Fruit fly (Drosophila melanogaster) whole organism, prepupa: ENCODE data around the gene PGAP2.
A peak's percentile ranks its signal among the peaks of the same experiment; 100 is the strongest.

Source experiments
- Blimp-1 ChIP-seq: fragments of 200-800 bp; sonication (Bioruptor generic); optimal IDR thresholded peaks from 3 replicates; lab custom pipeline; 2017; ENCODE audit warnings: missing biosample characterization, missing genetic modification characterization, mild to moderate bottlenecking, moderate library complexity, missing genetic modification reagents
- CG10631 ChIP-seq: fragments of 200-800 bp; sonication (Bioruptor generic); optimal IDR thresholded peaks from 2 replicates; lab custom pipeline; 2016; ENCODE audit warnings: missing biosample characterization, missing genetic modification characterization
- CG10669 ChIP-seq: fragments of 200-800 bp; sonication (Bioruptor generic); optimal IDR thresholded peaks from 3 replicates; lab custom pipeline; 2018; ENCODE audit warnings: missing biosample characterization, mild to moderate bottlenecking, missing genetic modification characterization, moderate library complexity
- CG11294 ChIP-seq: fragments of 200-800 bp; sonication (Bioruptor generic); IDR thresholded peaks from 2 replicates; pipeline ENCODE4 v1.3.6; 2022; ENCODE audit warnings: missing biosample characterization, missing genetic modification characterization
- CG11762 ChIP-seq: fragments of 200-800 bp; sonication (Bioruptor generic); optimal IDR thresholded peaks from 3 replicates; lab custom pipeline; 2016; ENCODE audit warnings: missing biosample characterization, missing genetic modification characterization; ENCODE audit not compliant: insufficient read depth
- CG11902 ChIP-seq: fragments of 200-800 bp; sonication (Bioruptor generic); optimal IDR thresholded peaks from 3 replicates; lab custom pipeline; 2016; ENCODE audit warnings: missing biosample characterization, missing genetic modification characterization
- CG1621 ChIP-seq: fragments of 200-800 bp; sonication (Bioruptor generic); optimal IDR thresholded peaks from 3 replicates; lab custom pipeline; 2018; ENCODE audit warnings: missing biosample characterization, mild to moderate bottlenecking, missing genetic modification characterization
- CG31627 ChIP-seq: fragments of 200-800 bp; sonication (Bioruptor generic); optimal IDR thresholded peaks from 3 replicates; lab custom pipeline; 2016; ENCODE audit warnings: missing biosample characterization, missing genetic modification characterization
- CG32006 ChIP-seq: fragments of 200-800 bp; sonication (Bioruptor generic); optimal IDR thresholded peaks from 3 replicates; lab custom pipeline; 2017; ENCODE audit warnings: missing biosample characterization, mild to moderate bottlenecking, missing genetic modification characterization
- CG34406 ChIP-seq: fragments of 200-800 bp; sonication (Bioruptor generic); optimal IDR thresholded peaks from 3 replicates; lab custom pipeline; 2016; ENCODE audit warnings: missing biosample characterization, missing genetic modification characterization
- CG6163 ChIP-seq: fragments of 200-800 bp; sonication (Bioruptor generic); IDR thresholded peaks from 3 replicates; pipeline ENCODE4 v1.3.6; 2022; ENCODE audit warnings: missing biosample characterization, missing genetic modification characterization
- CG6276 ChIP-seq: fragments of 200-800 bp; sonication (Bioruptor generic); optimal IDR thresholded peaks from 2 replicates; lab custom pipeline; 2017; ENCODE audit warnings: missing biosample characterization, mild to moderate bottlenecking, missing genetic modification characterization
- CG6808 ChIP-seq: fragments of 200-800 bp; sonication (Bioruptor generic); optimal IDR thresholded peaks from 3 replicates; lab custom pipeline; 2017; ENCODE audit warnings: missing biosample characterization, missing genetic modification characterization, mild to moderate bottlenecking, moderate library complexity, missing genetic modification reagents
- CG6854 ChIP-seq: fragments of 200-800 bp; sonication (Bioruptor generic); optimal IDR thresholded peaks from 2 replicates; lab custom pipeline; 2017; ENCODE audit warnings: missing biosample characterization, mild to moderate bottlenecking, missing genetic modification characterization
- CG8119 ChIP-seq: fragments of 200-800 bp; sonication (Bioruptor generic); IDR thresholded peaks from 3 replicates; pipeline ENCODE4 v1.3.6; 2022; ENCODE audit warnings: missing biosample characterization, missing genetic modification characterization
- CG9139 ChIP-seq: fragments of 200-800 bp; sonication (Bioruptor generic); optimal IDR thresholded peaks from 3 replicates; lab custom pipeline; 2017; ENCODE audit warnings: missing biosample characterization, mild to moderate bottlenecking, missing genetic modification characterization
- Eip75B ChIP-seq: fragments of 200-800 bp; sonication (Bioruptor generic); optimal IDR thresholded peaks from 3 replicates; lab custom pipeline; 2016; ENCODE audit warnings: missing biosample characterization, missing genetic modification characterization
- Eip78C ChIP-seq: fragments of 200-800 bp; sonication (Bioruptor generic); peaks from one replicate; lab custom pipeline; 2016; ENCODE audit warnings: missing biosample characterization, missing genetic modification characterization
- Eip93F ChIP-seq: fragments of 200-800 bp; sonication (Bioruptor generic); optimal IDR thresholded peaks from 2 replicates; lab custom pipeline; 2016; ENCODE audit warnings: missing biosample characterization, mild to moderate bottlenecking, missing genetic modification characterization
- Ets96B ChIP-seq: fragments of 200-800 bp; optimal IDR thresholded peaks from 2 replicates; lab custom pipeline; 2019; ENCODE audit warnings: missing biosample characterization, mild to moderate bottlenecking, missing genetic modification characterization, moderate library complexity
- Gug ChIP-seq: fragments of 200-800 bp; sonication (Bioruptor generic); IDR thresholded peaks from 2 replicates; pipeline ENCODE4 v1.3.6; 2022; ENCODE audit warnings: missing biosample characterization, missing genetic modification characterization
- Hr39 ChIP-seq: fragments of 200-800 bp; sonication (Bioruptor generic); optimal IDR thresholded peaks from 2 replicates; lab custom pipeline; 2016; ENCODE audit warnings: missing biosample characterization, missing genetic modification characterization
- Hr4 ChIP-seq: fragments of 200-800 bp; sonication (Bioruptor generic); optimal IDR thresholded peaks from 3 replicates; lab custom pipeline; 2016; ENCODE audit warnings: missing biosample characterization, missing genetic modification characterization
- Lpt ChIP-seq: fragments of 200-800 bp; sonication (Bioruptor generic); optimal IDR thresholded peaks from 3 replicates; lab custom pipeline; 2016; ENCODE audit warnings: missing biosample characterization, missing genetic modification characterization
- OdsH ChIP-seq: fragments of 200-800 bp; sonication (Bioruptor generic); optimal IDR thresholded peaks from 3 replicates; lab custom pipeline; 2016; ENCODE audit warnings: missing biosample characterization, missing genetic modification characterization
- Smox ChIP-seq: fragments of 200-800 bp; sonication (Bioruptor generic); optimal IDR thresholded peaks from 3 replicates; lab custom pipeline; 2016; ENCODE audit warnings: missing biosample characterization, missing genetic modification characterization
- Sox102F ChIP-seq: fragments of 200-800 bp; sonication (Bioruptor generic); optimal IDR thresholded peaks from 2 replicates; lab custom pipeline; 2016; ENCODE audit warnings: missing biosample characterization, mild to moderate bottlenecking, missing genetic modification characterization
- Sox15 ChIP-seq: fragments of 200-800 bp; sonication (Bioruptor generic); optimal IDR thresholded peaks from 3 replicates; lab custom pipeline; 2016; ENCODE audit warnings: missing biosample characterization, missing genetic modification characterization
- achi ChIP-seq: fragments of 200-800 bp; sonication (Bioruptor generic); optimal IDR thresholded peaks from 3 replicates; lab custom pipeline; 2016; ENCODE audit warnings: missing biosample characterization, missing genetic modification characterization
- cyc ChIP-seq: fragments of 200-800 bp; sonication (Bioruptor generic); optimal IDR thresholded peaks from 3 replicates; lab custom pipeline; 2016; ENCODE audit warnings: missing biosample characterization, missing genetic modification characterization
- dsx ChIP-seq: fragments of 200-800 bp; optimal IDR thresholded peaks from 3 replicates; lab custom pipeline; 2019; ENCODE audit warnings: missing biosample characterization, mild to moderate bottlenecking, missing genetic modification characterization, moderate library complexity; ENCODE audit not compliant: poor library complexity, severe bottlenecking
- eg ChIP-seq: fragments of 200-800 bp; sonication (Bioruptor generic); IDR thresholded peaks from 3 replicates; pipeline ENCODE4 v1.3.6; 2022; ENCODE audit warnings: missing biosample characterization, missing genetic modification characterization
- esn ChIP-seq: fragments of 200-800 bp; sonication (Bioruptor generic); optimal IDR thresholded peaks from 2 replicates; lab custom pipeline; 2016; ENCODE audit warnings: missing biosample characterization, mild to moderate bottlenecking, missing genetic modification characterization, moderate library complexity
- fd59A ChIP-seq: fragments of 200-800 bp; sonication (Bioruptor generic); optimal IDR thresholded peaks from 2 replicates; lab custom pipeline; 2017; ENCODE audit warnings: missing biosample characterization, mild to moderate bottlenecking, missing genetic modification characterization, missing genetic modification reagents
- fd85E ChIP-seq: fragments of 200-800 bp; sonication (Bioruptor generic); optimal IDR thresholded peaks from 3 replicates; lab custom pipeline; 2016; ENCODE audit warnings: missing biosample characterization, missing genetic modification characterization
- fkh ChIP-seq: fragments of 200-800 bp; sonication (Bioruptor generic); optimal IDR thresholded peaks from 3 replicates; lab custom pipeline; 2017; ENCODE audit warnings: missing biosample characterization, mild to moderate bottlenecking, missing genetic modification characterization, moderate library complexity
- lz ChIP-seq: fragments of 200-800 bp; sonication (Bioruptor generic); optimal IDR thresholded peaks from 3 replicates; lab custom pipeline; 2016; ENCODE audit warnings: missing biosample characterization, missing genetic modification characterization
- net ChIP-seq: fragments of 200-800 bp; sonication (Bioruptor generic); optimal IDR thresholded peaks from 3 replicates; lab custom pipeline; 2016; ENCODE audit warnings: missing biosample characterization, missing genetic modification characterization
- pdm3 ChIP-seq: fragments of 200-800 bp; sonication (Bioruptor generic); optimal IDR thresholded peaks from 3 replicates; lab custom pipeline; 2016; ENCODE audit warnings: missing biosample characterization, missing genetic modification characterization
- spab ChIP-seq: fragments of 200-800 bp; sonication (Bioruptor generic); optimal IDR thresholded peaks from 2 replicates; lab custom pipeline; 2017; ENCODE audit warnings: missing biosample characterization, mild to moderate bottlenecking, missing genetic modification characterization, missing genetic modification reagents
- ss ChIP-seq, 2 experiments: fragments of 200-800 bp; sonication (Bioruptor generic); optimal IDR thresholded peaks; 2 replicates in 1 of 2; 3 replicates in 1 of 2; lab custom pipeline; 2017 to 2018; ENCODE audit warnings: mild to moderate bottlenecking in 2 of 2, missing biosample characterization in 2 of 2, missing genetic modification characterization in 2 of 2, moderate library complexity in 1 of 2
- svp ChIP-seq: fragments of 200-800 bp; sonication (Bioruptor generic); peaks from one replicate; lab custom pipeline; 2016; ENCODE audit warnings: missing biosample characterization, missing genetic modification characterization
- topi ChIP-seq: fragments of 200-800 bp; sonication (Bioruptor generic); optimal IDR thresholded peaks from 3 replicates; lab custom pipeline; 2016; ENCODE audit warnings: missing biosample characterization, missing genetic modification characterization
- vri ChIP-seq: fragments of 200-800 bp; sonication (Bioruptor generic); optimal IDR thresholded peaks from 3 replicates; lab custom pipeline; 2016; ENCODE audit warnings: missing biosample characterization, mild to moderate bottlenecking, missing genetic modification characterization

PGAP2 gene

DNA sequence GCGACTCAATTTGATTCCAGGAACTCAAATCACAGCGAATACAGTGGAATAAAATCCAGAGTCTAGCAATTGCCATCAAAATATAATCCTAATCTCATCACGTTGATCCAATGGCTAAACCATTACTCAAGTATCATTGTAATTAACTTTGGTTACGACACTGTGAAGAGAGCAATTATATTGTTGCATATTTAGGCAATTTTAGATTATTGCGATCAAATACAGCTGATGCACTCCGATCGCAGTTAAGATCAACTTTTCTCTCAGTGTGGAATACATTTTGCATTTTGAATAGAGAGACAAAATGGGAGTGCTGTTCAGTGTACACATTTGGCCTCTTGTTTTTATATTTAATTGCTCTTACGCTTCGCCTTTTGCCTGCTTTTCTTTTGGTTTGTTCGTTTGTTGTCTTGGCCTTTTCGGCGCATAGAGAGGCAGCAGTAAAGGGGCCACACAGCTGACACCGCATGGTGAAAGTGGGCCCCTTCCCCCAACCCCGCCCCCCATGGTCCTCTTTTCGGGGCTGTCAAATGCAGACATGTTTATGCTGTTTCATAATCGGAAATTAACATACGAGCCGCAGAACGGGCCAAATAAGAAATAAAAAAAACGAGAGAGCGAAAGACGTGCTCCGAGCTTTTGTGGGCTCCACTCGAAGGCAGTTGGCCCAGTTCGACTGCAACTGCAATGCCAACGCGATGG, 27.0 kb upstream of the PGAP2 start (continued):
- TF ChIP-seq Eip93F = no peak
- peak; percentile 78 for TF ChIP-seq CG6276 (GFP tag; lab: Kevin White, UChicago)
- TF ChIP-seq svp (GFP tag; lab: Kevin White, UChicago) = peak; percentile 76
- TF ChIP-seq Eip78C (GFP tag; lab: Kevin White, UChicago) = peak; percentile 90
- peak; percentile 90 for TF ChIP-seq Hr4 (GFP tag; lab: Kevin White, UChicago)
- no peak for TF ChIP-seq fd85E
- peak; percentile 32 for TF ChIP-seq CG6854
- TF ChIP-seq CG11294 (GFP tag; lab: Robert Waterston, UW) = peak; percentile 45; the same call in 1 of the 2 replicates
- peak; percentile 66 for TF ChIP-seq Sox102F (GFP tag; lab: Kevin White, UChicago)
- TF ChIP-seq CG31627 (GFP tag; lab: Kevin White, UChicago) = peak; percentile 69
- peak; percentile 1 for TF ChIP-seq fd59A (GFP tag; lab: Kevin White, UChicago)
- peak; percentile 6 for TF ChIP-seq CG11902 (GFP tag; lab: Kevin White, UChicago)
- no peak for TF ChIP-seq spab
- TF ChIP-seq topi (GFP tag; lab: Kevin White, UChicago) = peak; percentile 61
- peak; percentile 64 for TF ChIP-seq Lpt (GFP tag; lab: Kevin White, UChicago)
- peak; percentile 62 for TF ChIP-seq Smox
- peak; percentile 47 for TF ChIP-seq CG11762 (GFP tag; lab: Kevin White, UChicago)

DNA sequence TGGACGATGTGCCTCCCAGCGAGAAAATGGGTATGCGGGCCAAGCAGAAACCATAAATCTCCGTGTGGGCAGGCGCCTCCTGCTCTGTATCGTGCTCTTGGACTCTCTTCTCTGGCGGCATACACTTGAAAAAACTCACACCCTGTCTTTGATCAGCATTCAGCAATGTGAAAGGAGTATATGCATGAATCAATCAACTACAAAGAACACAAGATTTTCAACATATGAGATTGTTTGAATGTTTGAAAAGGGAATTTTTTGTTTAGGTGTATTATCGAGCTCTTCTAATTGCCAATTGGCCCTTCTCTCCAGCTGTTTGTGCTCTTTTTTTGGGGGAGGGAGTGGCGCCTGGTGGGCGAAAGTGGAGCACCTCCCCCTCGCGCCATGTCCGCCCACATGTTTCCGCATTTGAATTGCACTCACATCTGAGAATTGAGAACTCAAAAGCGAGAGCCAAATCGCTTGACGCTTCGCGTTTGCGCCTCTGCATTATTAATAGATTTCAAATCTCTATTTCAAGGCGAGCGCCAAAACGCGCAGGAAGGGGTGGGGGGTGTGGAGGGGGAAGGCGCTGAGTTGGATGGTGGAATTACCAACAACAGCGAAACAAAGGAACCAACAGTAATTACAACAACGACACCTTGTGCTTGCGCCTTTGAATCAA, 26.2 kb upstream of the PGAP2 start:
- TF ChIP-seq lz (GFP tag; lab: Kevin White, UChicago) (peak; percentile 74), CG34406 (peak; percentile 61), eg (peak; percentile 91), CG6276 (GFP tag; lab: Kevin White, UChicago) (peak; percentile 85), spab (peak; percentile 44), CG8119 (peak; percentile 86), CG1621 (peak; percentile 27), CG10669 (GFP tag; lab: Kevin White, UChicago) (peak; percentile 63), OdsH (GFP tag; lab: Kevin White, UChicago) (peak; percentile 79), achi (peak; percentile 84), CG9139 (GFP tag; lab: Kevin White, UChicago) (no peak), fkh (no peak), Smox (peak; percentile 68), CG31627 (GFP tag; lab: Kevin White, UChicago) (peak; percentile 76), cyc (GFP tag; lab: Kevin White, UChicago) (peak; percentile 83), dsx (GFP tag; lab: Kevin White, UChicago) (peak; percentile 36), CG11902 (GFP tag; lab: Kevin White, UChicago) (peak; percentile 46), Lpt (GFP tag; lab: Kevin White, UChicago) (peak; percentile 77), Hr39 (GFP tag; lab: Kevin White, UChicago) (peak; percentile 86), pdm3 (GFP tag; lab: Kevin White, UChicago) (peak; percentile 80), Gug (peak; percentile 86), CG6163 (GFP tag; lab: Robert Waterston, UW) (peak; percentile 94), Eip75B (peak; percentile 77), net (GFP tag; lab: Kevin White, UChicago) (peak; percentile 83), CG11762 (GFP tag; lab: Kevin White, UChicago) (no peak), CG6808 (peak; percentile 39), vri (GFP tag; lab: Kevin White, UChicago) (peak; percentile 46), CG32006 (GFP tag; lab: Kevin White, UChicago) (peak; percentile 89), fd85E (peak; percentile 21), svp (GFP tag; lab: Kevin White, UChicago) (peak; percentile 91), Sox15 (GFP tag; lab: Kevin White, UChicago) (peak; percentile 46), topi (GFP tag; lab: Kevin White, UChicago) (peak; percentile 83), Eip78C (GFP tag; lab: Kevin White, UChicago) (peak; percentile 92), Ets96B (tag; lab: Kevin White, UChicago) (peak; percentile 62), CG10631 (GFP tag; lab: Kevin White, UChicago) (peak; percentile 74), fd59A (GFP tag; lab: Kevin White, UChicago) (peak; percentile 32), ss (GFP tag; optimal IDR thresholded peaks at IDR 0.05; lab: Kevin White, UChicago) (peak in 1 of 2 experiments; percentile 8), Blimp-1 (GFP tag; lab: Kevin White, UChicago) (no peak), esn (peak; percentile 76), Sox102F (GFP tag; lab: Kevin White, UChicago) (peak; percentile 76), CG6854 (peak; percentile 37)
